Worm (Caenorhabditis elegans): ENCODE measurements around the gene H42K12.3.

- peak; percentile 38 for TF ChIP-seq nhr-21 (tag; optimal IDR thresholded peaks at IDR 0.05)
- TF ChIP-seq lin-13 (GFP tag; optimal IDR thresholded peaks at IDR 0.05) = no peak
- no peak for TF ChIP-seq nhr-237 (tag; optimal IDR thresholded peaks at IDR 0.05)
- TF ChIP-seq ama-1 (optimal IDR thresholded peaks at IDR 0.05) = no peak
- no peak for TF ChIP-seq unc-62 (GFP tag; optimal IDR thresholded peaks at IDR 0.05)
- no peak for TF ChIP-seq elt-3 (tag; optimal IDR thresholded peaks at IDR 0.05)
- no peak for TF ChIP-seq nhr-12 (tag; optimal IDR thresholded peaks at IDR 0.05)
These were observed 8.5 kb downstream of the H42K12.3 start for ce11 chrX:1319708-1320107.

Data from whole organism, L2 larva.